Worm (Caenorhabditis elegans): ENCODE results near the gene C03C10.5.

ce11 chrIII:4060019-4060418, 31.9 kb downstream of the C03C10.5 start, which contains the start of gene his-70:
- TF ChIP-seq cog-1 (tag; optimal IDR thresholded peaks at IDR 0.05) (no peak), ztf-29 (GFP tag; IDR thresholded peaks at IDR 0.05) (no peak), T22C8.4 (GFP tag; IDR thresholded peaks at IDR 0.05) (no peak), ref-1 (GFP tag; conservative IDR thresholded peaks at IDR 0.05) (no peak), klf-2 (GFP tag; conservative IDR thresholded peaks at IDR 0.05) (no peak), flt-1 (GFP tag; IDR thresholded peaks at IDR 0.05) (no peak), tab-1 (GFP tag; IDR thresholded peaks at IDR 0.05) (no peak), med-1 (GFP tag; optimal IDR thresholded peaks at IDR 0.05; ENCODE audit: insufficient read depth) (no peak), ztf-23 (GFP tag; IDR thresholded peaks at IDR 0.05) (no peak)
